Fruit fly (Drosophila melanogaster) whole organism: ENCODE measurements around the gene Klp31E.

Source experiments
- CG8478 ChIP-seq: fragments of >200 bp; optimal IDR thresholded peaks from 2 replicates; lab custom pipeline; 2018; ENCODE audit warnings: inconsistent platforms
- Dll ChIP-seq: fragments of >200 bp; optimal IDR thresholded peaks from 2 replicates; lab custom pipeline; 2017
- EcR ChIP-seq, 2 experiments: fragments of >200 bp; optimal IDR thresholded peaks; 2 replicates each; lab custom pipeline; 2017; ENCODE audit warnings: missing biosample characterization in 2 of 2, missing genetic modification characterization in 2 of 2, missing genetic modification reagents in 2 of 2
- pan ChIP-seq: fragments of >200 bp; optimal IDR thresholded peaks from 2 replicates; lab custom pipeline; 2017
- psq ChIP-seq: fragments of >200 bp; optimal IDR thresholded peaks from 2 replicates; lab custom pipeline; 2017
- usp ChIP-seq: fragments of >200 bp; optimal IDR thresholded peaks from 2 replicates; lab custom pipeline; 2017; ENCODE audit warnings: missing biosample characterization, missing genetic modification characterization, mixed read lengths

The Klp31E gene

dm6 chr2L:10408122-10408576 lies 5.7 kb upstream of the Klp31E start, which contains the start of the genes Ip259 and RpS27A:
Gene Ip259 (plus strand): TSS chr2L:10408352.
Gene RpS27A (plus strand): TSS chr2L:10408352.
- no peak for TF ChIP-seq usp (GFP tag; lab: Kevin White, UChicago)
- TF ChIP-seq pan (lab: Kevin White, UChicago) = no peak
- no peak for TF ChIP-seq psq (lab: Kevin White, UChicago)
- TF ChIP-seq EcR (GFP tag; optimal IDR thresholded peaks at IDR 0.05; lab: Kevin White, UChicago) = no peak
- no peak for TF ChIP-seq Dll (lab: Kevin White, UChicago)
- TF ChIP-seq CG8478 (lab: Kevin White, UChicago) = no peak

- no peak for TF ChIP-seq EcR (GFP tag; optimal IDR thresholded peaks at IDR 0.05; lab: Kevin White, UChicago)
- no peak for TF ChIP-seq usp (GFP tag; lab: Kevin White, UChicago)
- no peak for TF ChIP-seq pan (lab: Kevin White, UChicago)
- no peak for TF ChIP-seq psq (lab: Kevin White, UChicago)
These were observed 5.2 kb downstream of the Klp31E start, which contains the start of gene RfC3 for dm6 chr2L:10418981-10419380. Gene RfC3 (plus strand): TSS chr2L:10419190.

- TF ChIP-seq CG8478 (lab: Kevin White, UChicago) = no peak
- TF ChIP-seq pan (lab: Kevin White, UChicago) = no peak
- no peak for TF ChIP-seq psq (lab: Kevin White, UChicago)
- TF ChIP-seq usp (GFP tag; lab: Kevin White, UChicago) = no peak
- TF ChIP-seq EcR (GFP tag; optimal IDR thresholded peaks at IDR 0.05; lab: Kevin White, UChicago) = no peak
These were observed 9.1 kb downstream of the Klp31E start, which contains the start of the genes pie and Wdfy2 for dm6 chr2L:10422643-10423606. Gene pie (minus strand): TSS chr2L:10422780. Gene Wdfy2 (plus strand): TSS chr2L:10423291.

- TF ChIP-seq psq (lab: Kevin White, UChicago) (no peak), usp (GFP tag; lab: Kevin White, UChicago) (no peak), Dll (lab: Kevin White, UChicago) (no peak), CG8478 (lab: Kevin White, UChicago) (no peak), EcR (GFP tag; optimal IDR thresholded peaks at IDR 0.05; lab: Kevin White, UChicago) (no peak), pan (lab: Kevin White, UChicago) (no peak)
These were observed 11.8 kb downstream of the Klp31E start for dm6 chr2L:10425599-10425998.

dm6 chr2L:10426534-10427048 lies 12.8 kb downstream of the Klp31E start, which contains the start of the genes SmB and KdelR:
Gene SmB (minus strand): TSS chr2L:10426627.
Gene KdelR (plus strand): TSS chr2L:10426887.
- TF ChIP-seq EcR (GFP tag; optimal IDR thresholded peaks at IDR 0.05; lab: Kevin White, UChicago) (no peak), CG8478 (lab: Kevin White, UChicago) (no peak), psq (lab: Kevin White, UChicago) (no peak), pan (lab: Kevin White, UChicago) (no peak), usp (GFP tag; lab: Kevin White, UChicago) (no peak), Dll (lab: Kevin White, UChicago) (no peak)

- no peak for TF ChIP-seq EcR (GFP tag; optimal IDR thresholded peaks at IDR 0.05; lab: Kevin White, UChicago)
- TF ChIP-seq CG8478 (lab: Kevin White, UChicago) = no peak
- no peak for TF ChIP-seq pan (lab: Kevin White, UChicago)
- no peak for TF ChIP-seq usp (GFP tag; lab: Kevin White, UChicago)
- TF ChIP-seq Dll (lab: Kevin White, UChicago) = no peak
- no peak for TF ChIP-seq psq (lab: Kevin White, UChicago)
These were observed 14.7 kb downstream of the Klp31E start, which contains the start of gene CG5188 for dm6 chr2L:10428528-10428927. Gene CG5188 (plus strand): TSS chr2L:10428829.

- TF ChIP-seq pan (lab: Kevin White, UChicago) (no peak), EcR (GFP tag; optimal IDR thresholded peaks at IDR 0.05; lab: Kevin White, UChicago) (no peak), Dll (lab: Kevin White, UChicago) (no peak), psq (lab: Kevin White, UChicago) (no peak), CG8478 (lab: Kevin White, UChicago) (no peak), usp (GFP tag; lab: Kevin White, UChicago) (no peak)
These were observed 17.1 kb downstream of the Klp31E start, which contains the start of the genes Bug22 and TfIIB for dm6 chr2L:10430802-10431476. Gene Bug22 (minus strand): TSS chr2L:10430918. Gene TfIIB (plus strand): TSS chr2L:10431338.

- no peak for TF ChIP-seq Dll (lab: Kevin White, UChicago)
- no peak for TF ChIP-seq usp (GFP tag; lab: Kevin White, UChicago)
- TF ChIP-seq psq (lab: Kevin White, UChicago) = no peak
- no peak for TF ChIP-seq pan (lab: Kevin White, UChicago)
These were observed 21.9 kb downstream of the Klp31E start, which contains the start of the genes TBC1D16 and holn1 for dm6 chr2L:10435606-10436160. Gene TBC1D16 (minus strand): TSS chr2L:10435656. Gene holn1 (plus strand): TSS chr2L:10435995.

- TF ChIP-seq CG8478 (lab: Kevin White, UChicago) (no peak), pan (lab: Kevin White, UChicago) (no peak), usp (GFP tag; lab: Kevin White, UChicago) (no peak), psq (lab: Kevin White, UChicago) (no peak), EcR (GFP tag; optimal IDR thresholded peaks at IDR 0.05; lab: Kevin White, UChicago) (no peak), Dll (lab: Kevin White, UChicago) (no peak)
These were observed 23.5 kb downstream of the Klp31E start, which contains the start of gene STUB1 for dm6 chr2L:10437317-10437716. Gene STUB1 (plus strand): TSS chr2L:10437548.

dm6 chr2L:10439174-10439573 lies 25.4 kb downstream of the Klp31E start, which contains the start of gene Nse4:
Gene Nse4 (plus strand): TSS chr2L:10439440.
- no peak for TF ChIP-seq Dll (lab: Kevin White, UChicago)
- no peak for TF ChIP-seq psq (lab: Kevin White, UChicago)
- no peak for TF ChIP-seq EcR (GFP tag; optimal IDR thresholded peaks at IDR 0.05; lab: Kevin White, UChicago)
- TF ChIP-seq usp (GFP tag; lab: Kevin White, UChicago) = no peak
- TF ChIP-seq pan (lab: Kevin White, UChicago) = no peak
- no peak for TF ChIP-seq CG8478 (lab: Kevin White, UChicago)
